Worm (Caenorhabditis elegans) whole organism, L4 larva: Measurements from ENCODE around the gene srx-131.

ENCODE experiments used
- D1046.2 ChIP-seq: fragments of 200-800 bp; sonication (Bioruptor generic); IDR thresholded peaks from 2 replicates; pipeline ENCODE4 v1.3.6; 2022; ENCODE audit warnings: missing genetic modification characterization, missing compliant biosample characterization
- F26F4.8 ChIP-seq: fragments of 200-800 bp; sonication (Bioruptor generic); conservative IDR thresholded peaks from 2 replicates; pipeline ENCODE4 v1.3.6; 2022; ENCODE audit warnings: missing genetic modification characterization, missing compliant biosample characterization
- R02D3.7 ChIP-seq: fragments of 150-350 bp; sonication (generic microtip); optimal IDR thresholded peaks from 3 replicates; lab custom pipeline; 2014; ENCODE audit warnings: missing biosample characterization, missing genetic modification characterization
- T26A8.4 ChIP-seq: fragments of 200-800 bp; sonication (Bioruptor generic); IDR thresholded peaks from 2 replicates; pipeline ENCODE4 v1.3.6; 2022; ENCODE audit warnings: missing genetic modification characterization, missing compliant biosample characterization
- Y105C5A.15 ChIP-seq: fragments of 200-800 bp; sonication (Bioruptor generic); IDR thresholded peaks from 2 replicates; pipeline ENCODE4 v1.3.6; 2022; ENCODE audit warnings: missing genetic modification characterization, missing compliant biosample characterization
- Y75B8A.6 ChIP-seq: fragments of 200-800 bp; sonication (Bioruptor generic); IDR thresholded peaks from 2 replicates; pipeline ENCODE4 v1.3.6; 2022; ENCODE audit warnings: missing genetic modification reagents, missing genetic modification characterization, missing compliant biosample characterization
- ZK337.2 ChIP-seq: fragments of 200-800 bp; sonication (Bioruptor generic); IDR thresholded peaks from 2 replicates; pipeline ENCODE4 v1.3.6; 2022; ENCODE audit warnings: missing genetic modification reagents, missing genetic modification characterization, missing compliant biosample characterization
- aha-1 ChIP-seq: fragments of 150-350 bp; peaks from one replicate; lab custom pipeline; 2014; ENCODE audit warnings: missing biosample characterization, missing genetic modification characterization
- ama-1 ChIP-seq: fragments of 150-350 bp; optimal IDR thresholded peaks from 2 replicates; lab custom pipeline; 2014; ENCODE audit warnings: inconsistent platforms, mixed read lengths
- arid-1 ChIP-seq: fragments of 200-800 bp; sonication (Bioruptor generic); conservative IDR thresholded peaks from 2 replicates; pipeline ENCODE4 v1.3.6; 2022; ENCODE audit warnings: missing genetic modification reagents, missing genetic modification characterization, missing compliant biosample characterization
- attf-4 ChIP-seq: sonication (generic microtip); optimal IDR thresholded peaks from 3 replicates; lab custom pipeline; 2017; ENCODE audit warnings: missing biosample characterization, missing genetic modification characterization
- ceh-20 ChIP-seq: fragments of 200-800 bp; sonication (Bioruptor generic); IDR thresholded peaks from 2 replicates; pipeline ENCODE4 v1.3.6; 2022; ENCODE audit warnings: missing genetic modification reagents, missing genetic modification characterization, missing compliant biosample characterization
- ceh-32 ChIP-seq: sonication (generic microtip); optimal IDR thresholded peaks from 2 replicates; lab custom pipeline; 2016; ENCODE audit warnings: mild to moderate bottlenecking, missing genetic modification characterization, missing compliant biosample characterization; ENCODE audit not compliant: poor library complexity
- daf-16 ChIP-seq, 3 experiments: sonication (generic microtip); optimal IDR thresholded peaks; 2 replicates each; lab custom pipeline; 2016 to 2017; ENCODE audit warnings: missing genetic modification characterization in 3 of 3, missing genetic modification reagents in 3 of 3, mild to moderate bottlenecking in 2 of 3, missing compliant biosample characterization in 2 of 3, missing biosample characterization in 1 of 3, moderate library complexity in 1 of 3
- dmd-6 ChIP-seq: fragments of 200-800 bp; sonication (Bioruptor generic); IDR thresholded peaks from 2 replicates; pipeline ENCODE4 v1.3.6; 2022; ENCODE audit warnings: missing genetic modification reagents, missing genetic modification characterization, missing compliant biosample characterization
- dmd-9 ChIP-seq: fragments of 200-800 bp; sonication (Bioruptor generic); IDR thresholded peaks from 2 replicates; pipeline ENCODE4 v1.3.6; 2022; ENCODE audit warnings: missing genetic modification reagents, missing genetic modification characterization, missing compliant biosample characterization
- duxl-1 ChIP-seq: sonication (generic microtip); optimal IDR thresholded peaks from 2 replicates; lab custom pipeline; 2016; ENCODE audit warnings: mild to moderate bottlenecking, missing genetic modification characterization, moderate library complexity, missing compliant biosample characterization; ENCODE audit not compliant: poor library complexity
- dve-1 ChIP-seq: sonication (generic microtip); optimal IDR thresholded peaks from 2 replicates; lab custom pipeline; 2017; ENCODE audit warnings: antibody characterized with exemption, mild to moderate bottlenecking, missing genetic modification characterization, missing compliant biosample characterization; ENCODE audit not compliant: insufficient read depth
- egl-27 ChIP-seq: sonication (generic microtip); optimal IDR thresholded peaks from 3 replicates; lab custom pipeline; 2017; ENCODE audit warnings: missing biosample characterization, missing genetic modification reagents, missing genetic modification characterization
- egl-43 ChIP-seq: fragments of 200-800 bp; sonication (Bioruptor generic); IDR thresholded peaks from 2 replicates; pipeline ENCODE4 v1.3.6; 2022; ENCODE audit warnings: missing genetic modification reagents, missing genetic modification characterization, missing compliant biosample characterization
- hif-1 ChIP-seq, 2 experiments: sonication (generic microtip); optimal IDR thresholded peaks; 2 replicates each; lab custom pipeline; 2016 to 2017; ENCODE audit warnings: missing compliant biosample characterization in 2 of 2, missing genetic modification characterization in 2 of 2, missing genetic modification reagents in 2 of 2, missing genotype in 2 of 2, mild to moderate bottlenecking in 1 of 2
- hlh-30 ChIP-seq: sonication (generic microtip); optimal IDR thresholded peaks from 2 replicates; lab custom pipeline; 2017; ENCODE audit warnings: antibody characterized with exemption, mild to moderate bottlenecking, missing genetic modification characterization, missing compliant biosample characterization; ENCODE audit not compliant: insufficient read depth
- hmg-1.1 ChIP-seq: fragments of 200-800 bp; sonication (Bioruptor generic); IDR thresholded peaks from 2 replicates; pipeline ENCODE4 v1.3.6; 2022; ENCODE audit warnings: missing genetic modification reagents, missing genetic modification characterization, missing compliant biosample characterization
- lim-7 ChIP-seq: fragments of 200-800 bp; sonication (Bioruptor generic); IDR thresholded peaks from 2 replicates; pipeline ENCODE4 v1.3.6; 2022; ENCODE audit warnings: missing genetic modification characterization, missing compliant biosample characterization
- lin-15B ChIP-seq: fragments of 150-350 bp; sonication (generic microtip); optimal IDR thresholded peaks from 3 replicates; lab custom pipeline; 2014; ENCODE audit warnings: missing biosample characterization, missing genetic modification characterization
- lin-38 ChIP-seq: fragments of 200-800 bp; sonication (Bioruptor generic); IDR thresholded peaks from 2 replicates; pipeline ENCODE4 v1.3.6; 2022; ENCODE audit warnings: missing genetic modification reagents, missing genetic modification characterization, missing compliant biosample characterization
- lin-39 ChIP-seq: fragments of 150-350 bp; optimal IDR thresholded peaks from 2 replicates; lab custom pipeline; 2014; ENCODE audit warnings: missing biosample characterization, missing genetic modification reagents, missing genetic modification characterization
- lir-3 ChIP-seq: sonication (generic microtip); optimal IDR thresholded peaks from 2 replicates; lab custom pipeline; 2016; ENCODE audit warnings: mild to moderate bottlenecking, missing genetic modification characterization, missing compliant biosample characterization
- madf-5 ChIP-seq, 2 experiments: fragments of 200-800 bp; sonication (Bioruptor generic); IDR thresholded peaks; 2 replicates each; pipeline ENCODE4 v1.3.6; 2022; ENCODE audit warnings: missing compliant biosample characterization in 2 of 2, missing genetic modification characterization in 2 of 2
- madf-9 ChIP-seq: fragments of 200-800 bp; sonication (Bioruptor generic); conservative IDR thresholded peaks from 2 replicates; pipeline ENCODE4 v1.3.6; 2022; ENCODE audit warnings: missing genetic modification reagents, missing genetic modification characterization, missing compliant biosample characterization
- mdl-1 ChIP-seq, 2 experiments: fragments of 150-350 bp in 1 of 2; sonication (generic microtip) in 1 of 2; optimal IDR thresholded peaks; 2 replicates each; lab custom pipeline; 2014 to 2017; ENCODE audit warnings: missing biosample characterization in 2 of 2, missing genetic modification characterization in 2 of 2
- mdt-29 ChIP-seq: fragments of 200-800 bp; sonication (Bioruptor generic); IDR thresholded peaks from 2 replicates; pipeline ENCODE4 v1.3.6; 2022; ENCODE audit warnings: missing genetic modification reagents, missing genetic modification characterization, missing compliant biosample characterization
- mep-1 ChIP-seq: fragments of 150-350 bp; sonication (generic microtip); optimal IDR thresholded peaks from 3 replicates; lab custom pipeline; 2014; ENCODE audit warnings: missing biosample characterization, missing genetic modification characterization
- mxl-2 ChIP-seq: fragments of 200-800 bp; sonication (Bioruptor generic); conservative IDR thresholded peaks from 2 replicates; pipeline ENCODE4 v1.3.6; 2022; ENCODE audit warnings: missing genetic modification reagents, missing genetic modification characterization, missing compliant biosample characterization
- nhr-11 ChIP-seq: fragments of 150-350 bp; optimal IDR thresholded peaks from 2 replicates; lab custom pipeline; 2014; ENCODE audit warnings: missing biosample characterization, missing genetic modification characterization
- nhr-237 ChIP-seq: sonication (generic microtip); optimal IDR thresholded peaks from 2 replicates; lab custom pipeline; 2017; ENCODE audit warnings: missing biosample characterization, missing genetic modification characterization
- nhr-25 ChIP-seq: sonication (generic microtip); optimal IDR thresholded peaks from 2 replicates; lab custom pipeline; 2017; ENCODE audit warnings: missing genetic modification characterization, mild to moderate bottlenecking, missing compliant biosample characterization, antibody characterized with exemption, moderate library complexity, borderline replicate concordance; ENCODE audit not compliant: insufficient read depth
- nhr-41 ChIP-seq: fragments of 200-800 bp; sonication (Bioruptor generic); IDR thresholded peaks from 2 replicates; pipeline ENCODE4 v1.3.6; 2022; ENCODE audit warnings: missing genetic modification reagents, missing genetic modification characterization, missing compliant biosample characterization
- nhr-48 ChIP-seq: sonication (generic microtip); optimal IDR thresholded peaks from 2 replicates; lab custom pipeline; 2016; ENCODE audit warnings: mild to moderate bottlenecking, missing genetic modification characterization, missing compliant biosample characterization
- nhr-6 ChIP-seq: fragments of 150-350 bp; optimal IDR thresholded peaks from 2 replicates; lab custom pipeline; 2014; ENCODE audit warnings: missing biosample characterization, missing genetic modification characterization
- pha-4 ChIP-seq, 2 experiments: fragments of 150-350 bp in 1 of 2; fragments of 200-800 bp in 1 of 2; sonication (Bioruptor generic) in 1 of 2; IDR thresholded peaks in 1 of 2; optimal IDR thresholded peaks in 1 of 2; 2 replicates each; pipeline versions ENCODE4 v1.3.6 to Lab custom; 2014 to 2022; ENCODE audit warnings: missing genetic modification characterization in 2 of 2, missing genetic modification reagents in 2 of 2, missing biosample characterization in 1 of 2, missing compliant biosample characterization in 1 of 2
- pqm-1 ChIP-seq: sonication (generic microtip); optimal IDR thresholded peaks from 2 replicates; lab custom pipeline; 2017; ENCODE audit warnings: missing biosample characterization, missing genetic modification characterization
- saeg-2 ChIP-seq: fragments of 200-800 bp; sonication (Bioruptor generic); IDR thresholded peaks from 2 replicates; pipeline ENCODE4 v1.3.6; 2022; ENCODE audit warnings: missing genetic modification reagents, missing genetic modification characterization, missing compliant biosample characterization
- skn-1 ChIP-seq: fragments of 150-350 bp; optimal IDR thresholded peaks from 2 replicates; lab custom pipeline; 2014; ENCODE audit warnings: missing biosample characterization, missing genetic modification characterization
- snpc-1.2 ChIP-seq: fragments of 200-800 bp; sonication (Bioruptor generic); IDR thresholded peaks from 2 replicates; pipeline ENCODE4 v1.3.6; 2022; ENCODE audit warnings: missing genetic modification reagents, missing genetic modification characterization, missing compliant biosample characterization
- unc-62 ChIP-seq, 3 experiments: fragments of 150-350 bp in 1 of 3; sonication (generic microtip); optimal IDR thresholded peaks in 2 of 3; peaks in 1 of 3; 1 replicate in 1 of 3; 2 replicates in 2 of 3; lab custom pipeline; 2014 to 2017; ENCODE audit warnings: missing biosample characterization in 3 of 3, missing genetic modification characterization in 3 of 3, missing genetic modification reagents in 3 of 3, missing genotype in 1 of 3
- zag-1 ChIP-seq: fragments of 150-350 bp; optimal IDR thresholded peaks from 2 replicates; lab custom pipeline; 2014; ENCODE audit warnings: missing biosample characterization, missing genetic modification characterization
- zfp-3 ChIP-seq: fragments of 200-800 bp; sonication (Bioruptor generic); conservative IDR thresholded peaks from 2 replicates; pipeline ENCODE4 v1.3.6; 2022; ENCODE audit warnings: missing genetic modification reagents, missing genetic modification characterization, missing compliant biosample characterization
- zip-11 ChIP-seq: fragments of 200-800 bp; sonication (Bioruptor generic); IDR thresholded peaks from 2 replicates; pipeline ENCODE4 v1.3.6; 2022; ENCODE audit warnings: missing genetic modification characterization, missing compliant biosample characterization
- ztf-11 ChIP-seq: fragments of 150-350 bp; optimal IDR thresholded peaks from 2 replicates; lab custom pipeline; 2014; ENCODE audit warnings: missing biosample characterization, missing genetic modification characterization

The srx-131 gene

DNA sequence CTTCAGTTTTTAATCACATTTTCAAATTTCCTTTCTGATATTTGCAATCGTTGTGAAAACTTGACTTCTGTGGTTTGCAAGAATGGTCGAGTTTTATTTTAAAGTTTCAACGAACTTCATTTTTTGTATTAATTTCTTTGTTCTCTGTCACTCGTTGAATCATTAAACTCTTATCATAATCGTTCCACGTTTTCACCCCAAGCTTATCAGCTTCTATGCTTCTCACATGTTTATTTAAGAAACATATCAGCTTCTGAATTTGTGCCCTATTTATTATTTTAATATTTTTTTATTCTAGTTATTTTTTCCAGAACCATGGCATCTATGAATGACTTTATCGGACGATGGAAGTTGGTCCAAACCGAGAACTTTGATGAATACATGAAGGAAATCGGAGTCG lies 34.0 kb downstream of the srx-131 start, which contains the start of gene lbp-7 (continued):
- TF ChIP-seq lin-38 (GFP tag; lab: Robert Waterston, UW) (no peak), mdl-1 (tag; optimal IDR thresholded peaks at IDR 0.05; lab: Kevin White, UChicago) (no peak), pqm-1 (peak; percentile 70), attf-4 (tag; lab: Kevin White, UChicago) (no peak), mxl-2 (GFP tag; lab: Robert Waterston, UW) (no peak), ztf-11 (tag; lab: Kevin White, UChicago) (no peak), ZK337.2 (no peak), dmd-9 (no peak), lim-7 (GFP tag; lab: Robert Waterston, UW) (no peak), madf-9 (GFP tag; lab: Robert Waterston, UW) (no peak), mdt-29 (GFP tag; lab: Robert Waterston, UW) (no peak), T26A8.4 (GFP tag; lab: Robert Waterston, UW) (no peak), ceh-20 (GFP tag; lab: Robert Waterston, UW) (no peak), saeg-2 (GFP tag; lab: Robert Waterston, UW) (no peak), zag-1 (tag; lab: Kevin White, UChicago) (no peak), arid-1 (GFP tag; lab: Robert Waterston, UW) (no peak), skn-1 (tag; lab: Kevin White, UChicago) (no peak), daf-16 (GFP tag; optimal IDR thresholded peaks at IDR 0.05; lab: Kevin White, UChicago) (no peak), daf-16 (tag; optimal IDR thresholded peaks at IDR 0.05; lab: Kevin White, UChicago) (peak; percentile 79), nhr-25 (tag; lab: Kevin White, UChicago) (no peak), nhr-41 (GFP tag; lab: Robert Waterston, UW) (no peak), egl-43 (GFP tag; lab: Robert Waterston, UW) (no peak), zfp-3 (GFP tag; lab: Robert Waterston, UW) (no peak), snpc-1.2 (no peak), lin-39 (tag; lab: Kevin White, UChicago) (no peak), mep-1 (no peak), hif-1 (tag; optimal IDR thresholded peaks at IDR 0.05; lab: Kevin White, UChicago) (no peak), D1046.2 (GFP tag; lab: Robert Waterston, UW) (no peak), ama-1 (no peak), madf-5 (GFP tag; IDR thresholded peaks at IDR 0.05; lab: Robert Waterston, UW) (no peak), nhr-11 (tag; lab: Kevin White, UChicago) (no peak), ceh-32 (tag; lab: Kevin White, UChicago) (no peak), Y105C5A.15 (GFP tag; lab: Robert Waterston, UW) (no peak), nhr-6 (tag; lab: Kevin White, UChicago) (peak; percentile 31), dmd-6 (GFP tag; lab: Robert Waterston, UW) (peak; percentile 81), duxl-1 (tag; lab: Kevin White, UChicago) (no peak), lir-3 (tag; lab: Kevin White, UChicago) (no peak), dve-1 (tag; lab: Kevin White, UChicago) (peak; percentile 49), F26F4.8 (GFP tag; lab: Robert Waterston, UW) (no peak), unc-62 (GFP tag; optimal IDR thresholded peaks at IDR 0.05 in 1 of 2; lab: Kevin White, UChicago) (peak in 1 of 2 experiments; percentile 39), unc-62 (tag; optimal IDR thresholded peaks at IDR 0.05; lab: Kevin White, UChicago) (no peak), hlh-30 (tag; lab: Kevin White, UChicago) (no peak), lin-15B (tag; lab: Kevin White, UChicago) (no peak), pha-4 (GFP tag; IDR thresholded peaks at IDR 0.05; lab: Robert Waterston, UW) (no peak), pha-4 (tag; optimal IDR thresholded peaks at IDR 0.05; lab: Kevin White, UChicago) (no peak), zip-11 (GFP tag; lab: Robert Waterston, UW) (no peak), hmg-1.1 (GFP tag; lab: Robert Waterston, UW) (no peak), egl-27 (no peak), nhr-237 (tag; lab: Kevin White, UChicago) (no peak), aha-1 (tag; lab: Kevin White, UChicago) (peak; percentile 31), Y75B8A.6 (GFP tag; lab: Robert Waterston, UW) (no peak), nhr-48 (tag; lab: Kevin White, UChicago) (no peak), R02D3.7 (tag; lab: Kevin White, UChicago) (no peak)
